Worm (Caenorhabditis elegans) whole organism, L4/young adult: Measurements from ENCODE around the gene F52E1.9.

Experiments used
- W03F9.2 ChIP-seq: fragments of 150-350 bp; optimal IDR thresholded peaks from 2 replicates; lab custom pipeline; 2014; ENCODE audit warnings: missing biosample characterization, missing genetic modification characterization
- him-1 ChIP-seq: sonication (generic microtip); optimal IDR thresholded peaks from 2 replicates; lab custom pipeline; 2016; ENCODE audit warnings: missing genotype, missing genetic modification reagents, missing genetic modification characterization, missing compliant biosample characterization

- TF ChIP-seq him-1 (tag; lab: Kevin White, UChicago) (no peak), W03F9.2 (tag; lab: Kevin White, UChicago) (no peak)
Measured at ce11 chrV:8406155-8406554, 3.7 kb upstream of the F52E1.9 start.
